Worm (Caenorhabditis elegans) whole organism, young adult: ENCODE data around the gene srz-66.

Source experiments
- B0035.1 ChIP-seq: sonication (generic microtip); optimal IDR thresholded peaks from 2 replicates; lab custom pipeline; 2016; ENCODE audit warnings: missing genetic modification characterization, mild to moderate bottlenecking, missing compliant biosample characterization, missing genotype, missing genetic modification reagents
- B0336.3 ChIP-seq: fragments of 200-800 bp; sonication (Bioruptor generic); IDR thresholded peaks from 2 replicates; pipeline ENCODE4 v1.3.6; 2022; ENCODE audit warnings: missing genetic modification characterization, missing compliant biosample characterization
- C06A6.2 ChIP-seq: fragments of 200-800 bp; sonication (Bioruptor generic); conservative IDR thresholded peaks from 2 replicates; pipeline ENCODE4 v1.3.6; 2022; ENCODE audit warnings: missing genetic modification characterization, missing compliant biosample characterization
- F37B4.10 ChIP-seq: fragments of 200-800 bp; sonication (Bioruptor generic); IDR thresholded peaks from 2 replicates; pipeline ENCODE4 v1.3.6; 2022; ENCODE audit warnings: missing genetic modification characterization, missing compliant biosample characterization
- F57A8.1 ChIP-seq: fragments of 200-800 bp; sonication (Bioruptor generic); optimal IDR thresholded peaks from 2 replicates; lab custom pipeline; 2018; ENCODE audit warnings: mild to moderate bottlenecking, missing genetic modification characterization, moderate library complexity, missing compliant biosample characterization
- Y53F4B.3 ChIP-seq: fragments of 200-800 bp; sonication (Bioruptor generic); IDR thresholded peaks from 2 replicates; pipeline ENCODE4 v1.3.6; 2022; ENCODE audit warnings: missing genetic modification reagents, missing genetic modification characterization, missing compliant biosample characterization
- Y95B8A.8 ChIP-seq: fragments of 200-800 bp; sonication (Bioruptor generic); IDR thresholded peaks from 2 replicates; pipeline ENCODE4 v1.3.6; 2022; ENCODE audit warnings: missing genetic modification reagents, missing genetic modification characterization, missing compliant biosample characterization
- akir-1 ChIP-seq: fragments of 200-800 bp; sonication (Bioruptor generic); optimal IDR thresholded peaks from 2 replicates; lab custom pipeline; 2018; ENCODE audit warnings: mild to moderate bottlenecking, missing genetic modification characterization, moderate library complexity, missing compliant biosample characterization
- aptf-2 ChIP-seq: fragments of 200-800 bp; sonication (Bioruptor generic); conservative IDR thresholded peaks from 2 replicates; pipeline ENCODE4 v1.3.6; 2022; ENCODE audit warnings: missing genetic modification reagents, missing genetic modification characterization, missing compliant biosample characterization
- aptf-3 ChIP-seq: fragments of 200-800 bp; sonication (Bioruptor generic); IDR thresholded peaks from 2 replicates; pipeline ENCODE4 v1.3.6; 2022; ENCODE audit warnings: missing genetic modification characterization, missing compliant biosample characterization
- atf-7 ChIP-seq: sonication (generic microtip); optimal IDR thresholded peaks from 2 replicates; lab custom pipeline; 2017; ENCODE audit warnings: mild to moderate bottlenecking, missing genetic modification characterization, missing compliant biosample characterization
- attf-5 ChIP-seq: fragments of 200-800 bp; sonication (Bioruptor generic); optimal IDR thresholded peaks from 2 replicates; lab custom pipeline; 2018; ENCODE audit warnings: mild to moderate bottlenecking, missing genetic modification characterization, missing compliant biosample characterization
- ceh-40 ChIP-seq: fragments of 200-800 bp; sonication (Bioruptor generic); IDR thresholded peaks from 2 replicates; pipeline ENCODE4 v1.3.6; 2022; ENCODE audit warnings: missing genetic modification characterization, missing compliant biosample characterization
- chd-7 ChIP-seq: sonication (generic microtip); optimal IDR thresholded peaks from 2 replicates; lab custom pipeline; 2016; ENCODE audit warnings: mild to moderate bottlenecking, missing genetic modification characterization, moderate library complexity, missing compliant biosample characterization
- dox-1 ChIP-seq: fragments of 200-800 bp; sonication (Bioruptor generic); IDR thresholded peaks from 2 replicates; pipeline ENCODE4 v1.3.6; 2022; ENCODE audit warnings: missing genetic modification reagents, missing genetic modification characterization, missing compliant biosample characterization
- egl-44 ChIP-seq: fragments of 200-800 bp; sonication (Bioruptor generic); IDR thresholded peaks from 2 replicates; pipeline ENCODE4 v1.3.6; 2022; ENCODE audit warnings: missing genetic modification reagents, missing genetic modification characterization, missing compliant biosample characterization
- him-1 ChIP-seq: sonication (generic microtip); optimal IDR thresholded peaks from 2 replicates; lab custom pipeline; 2016; ENCODE audit warnings: missing genotype, missing genetic modification reagents, missing genetic modification characterization, missing compliant biosample characterization
- hmg-1.2 ChIP-seq: fragments of 200-800 bp; sonication (Bioruptor generic); IDR thresholded peaks from 2 replicates; pipeline ENCODE4 v1.3.6; 2022; ENCODE audit warnings: missing genetic modification reagents, missing genetic modification characterization, missing compliant biosample characterization
- lin-26 ChIP-seq: fragments of 200-800 bp; sonication (Bioruptor generic); IDR thresholded peaks from 2 replicates; pipeline ENCODE4 v1.3.6; 2022; ENCODE audit warnings: missing genetic modification reagents, missing genetic modification characterization, missing compliant biosample characterization
- lin-54 ChIP-seq: fragments of 200-800 bp; sonication (Bioruptor generic); optimal IDR thresholded peaks from 2 replicates; lab custom pipeline; 2018; ENCODE audit warnings: mild to moderate bottlenecking, missing genetic modification characterization, missing compliant biosample characterization
- lsy-27 ChIP-seq: sonication (generic microtip); optimal IDR thresholded peaks from 2 replicates; lab custom pipeline; 2017; ENCODE audit warnings: missing genetic modification characterization, mild to moderate bottlenecking, missing compliant biosample characterization, antibody characterized with exemption, missing genotype, borderline replicate concordance; ENCODE audit not compliant: insufficient read depth
- madf-8 ChIP-seq: fragments of 200-800 bp; sonication (Bioruptor generic); conservative IDR thresholded peaks from 2 replicates; pipeline ENCODE4 v1.3.6; 2022; ENCODE audit warnings: missing genetic modification reagents, missing genetic modification characterization, missing compliant biosample characterization
- mcd-1 ChIP-seq: fragments of 200-800 bp; sonication (Bioruptor generic); IDR thresholded peaks from 2 replicates; pipeline ENCODE4 v1.3.6; 2022; ENCODE audit warnings: missing genetic modification reagents, missing genetic modification characterization, missing compliant biosample characterization
- mxl-1 ChIP-seq: sonication (generic microtip); optimal IDR thresholded peaks from 2 replicates; lab custom pipeline; 2016; ENCODE audit warnings: missing genetic modification characterization, missing compliant biosample characterization
- nfya-1 ChIP-seq: sonication (generic microtip); optimal IDR thresholded peaks from 2 replicates; lab custom pipeline; 2017; ENCODE audit warnings: antibody characterized with exemption, missing compliant biosample characterization, missing genetic modification characterization, borderline replicate concordance; ENCODE audit not compliant: insufficient read depth
- nhr-120 ChIP-seq: fragments of 200-800 bp; sonication (Bioruptor generic); IDR thresholded peaks from 2 replicates; pipeline ENCODE4 v1.3.6; 2022; ENCODE audit warnings: missing genetic modification characterization, missing compliant biosample characterization
- nhr-179 ChIP-seq: sonication (generic microtip); optimal IDR thresholded peaks from 2 replicates; lab custom pipeline; 2016; ENCODE audit warnings: mild to moderate bottlenecking, missing genetic modification characterization, missing compliant biosample characterization
- pbrm-1 ChIP-seq: fragments of 200-800 bp; sonication (Bioruptor generic); IDR thresholded peaks from 2 replicates; pipeline ENCODE4 v1.3.6; 2022; ENCODE audit warnings: missing genetic modification reagents, missing genetic modification characterization, missing compliant biosample characterization
- repo-1 ChIP-seq: sonication (generic microtip); optimal IDR thresholded peaks from 2 replicates; lab custom pipeline; 2017; ENCODE audit warnings: mild to moderate bottlenecking, missing genetic modification characterization, missing compliant biosample characterization
- snpc-1.1 ChIP-seq: sonication (generic microtip); optimal IDR thresholded peaks from 2 replicates; lab custom pipeline; 2017; ENCODE audit warnings: missing genetic modification characterization, mild to moderate bottlenecking, missing compliant biosample characterization, antibody characterized with exemption, moderate library complexity, missing genotype, missing genetic modification reagents; ENCODE audit not compliant: insufficient read depth
- snpc-4 ChIP-seq, 5 experiments: fragments of 150-350 bp in 1 of 5; sonication (generic microtip) in 4 of 5; optimal IDR thresholded peaks; 2 replicates each; lab custom pipeline; 2014 to 2018; ENCODE audit warnings: missing genetic modification characterization in 5 of 5, missing biosample characterization in 3 of 5, antibody characterized with exemption in 2 of 5, mild to moderate bottlenecking in 2 of 5, missing compliant biosample characterization in 2 of 5, missing genotype in 2 of 5, moderate library complexity in 2 of 5, missing genetic modification reagents in 1 of 5
- ztf-18 ChIP-seq: sonication (generic microtip); optimal IDR thresholded peaks from 2 replicates; lab custom pipeline; 2016; ENCODE audit warnings: missing genotype, mild to moderate bottlenecking, missing genetic modification characterization, missing compliant biosample characterization
- ztf-3 ChIP-seq: fragments of 200-800 bp; sonication (Bioruptor generic); optimal IDR thresholded peaks from 2 replicates; lab custom pipeline; 2018; ENCODE audit warnings: mild to moderate bottlenecking, missing genetic modification characterization, missing compliant biosample characterization
- ztf-6 ChIP-seq: fragments of 200-800 bp; sonication (Bioruptor generic); IDR thresholded peaks from 2 replicates; pipeline ENCODE4 v1.3.6; 2022; ENCODE audit warnings: missing genetic modification reagents, missing genetic modification characterization, missing compliant biosample characterization

Gene srz-66

DNA sequence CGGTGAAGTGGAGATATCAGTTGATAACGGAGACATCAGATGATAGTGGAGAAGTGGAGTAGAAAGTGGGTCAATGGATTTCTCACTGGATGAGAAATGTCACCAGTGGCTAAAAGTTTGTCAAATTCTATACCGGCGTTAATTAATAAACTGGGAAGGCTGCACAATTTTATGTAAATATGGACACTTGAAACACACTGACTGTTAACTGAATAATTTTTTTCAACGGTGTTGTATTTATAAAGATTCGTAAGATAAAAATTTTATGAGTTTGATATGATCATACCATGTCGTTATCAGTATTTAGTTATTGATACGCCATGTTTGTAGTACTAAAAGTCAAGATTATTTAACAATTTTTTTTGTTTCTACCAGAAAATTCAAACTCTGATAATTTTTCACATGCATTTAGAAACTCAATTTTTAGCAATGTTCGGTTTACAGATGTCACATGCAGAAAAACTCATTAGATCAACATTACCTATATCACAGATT lies 7.9 kb downstream of the srz-66 start, which contains the start of gene F40D4.12:
F40D4.12 (plus strand) TSS at position 445 of the 495 bp plus-strand sequence.
- TF ChIP-seq nhr-120 (GFP tag; lab: Robert Waterston, UW) (no peak), mxl-1 (tag; lab: Kevin White, UChicago) (no peak), dox-1 (GFP tag; lab: Robert Waterston, UW) (no peak), aptf-3 (GFP tag; lab: Robert Waterston, UW) (no peak)

- TF ChIP-seq ztf-3 (GFP tag; lab: Kevin White, UChicago) (no peak), madf-8 (GFP tag; lab: Robert Waterston, UW) (no peak), snpc-1.1 (tag; lab: Kevin White, UChicago) (no peak), lsy-27 (tag; lab: Kevin White, UChicago) (no peak), attf-5 (GFP tag; lab: Kevin White, UChicago) (no peak), chd-7 (tag; lab: Kevin White, UChicago) (no peak), F57A8.1 (GFP tag; lab: Kevin White, UChicago) (no peak), repo-1 (tag; lab: Kevin White, UChicago) (no peak), aptf-2 (GFP tag; lab: Robert Waterston, UW) (no peak), akir-1 (GFP tag; lab: Kevin White, UChicago) (no peak), lin-26 (GFP tag; lab: Robert Waterston, UW) (no peak), nfya-1 (tag; lab: Kevin White, UChicago) (no peak), atf-7 (no peak), nhr-179 (tag; lab: Kevin White, UChicago) (no peak), F37B4.10 (GFP tag; lab: Robert Waterston, UW) (no peak), Y53F4B.3 (no peak), B0035.1 (tag; lab: Kevin White, UChicago) (no peak)
These were observed 10.2 kb downstream of the srz-66 start, which contains the start of gene F40D4.13 for ce11 chrV:17157154-17157553. Gene F40D4.13 (minus strand): TSS chrV:17157254.

DNA sequence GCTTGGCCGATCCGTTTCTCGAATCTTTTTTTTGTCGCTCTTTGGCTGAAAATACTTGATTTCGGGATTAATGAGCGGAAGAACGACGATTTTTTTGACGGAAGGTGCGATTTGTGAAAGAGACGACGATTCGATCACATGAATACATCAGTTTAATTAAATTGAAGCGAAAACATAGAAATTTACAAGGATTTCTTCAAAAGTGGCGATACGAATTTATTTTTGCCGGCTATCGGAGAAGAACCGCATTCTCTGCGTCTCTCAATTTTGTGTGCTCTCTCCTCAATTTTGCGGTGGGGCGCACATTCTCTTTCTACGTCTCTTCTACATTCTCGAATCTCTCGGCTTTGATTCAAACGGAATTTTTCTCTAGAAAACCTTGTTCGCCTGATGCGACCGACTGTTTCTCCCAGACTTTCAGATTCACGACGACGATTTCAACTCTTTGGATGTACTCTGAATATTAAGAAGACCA lies 11.9 kb downstream of the srz-66 start, which contains the start of gene F40D4.17:
F40D4.17 (minus strand) TSS at position 51 of the 475 bp plus-strand sequence.
- TF ChIP-seq snpc-4 (GFP tag; optimal IDR thresholded peaks at IDR 0.05; lab: Kevin White, UChicago) (no peak), snpc-4 (tag; optimal IDR thresholded peaks at IDR 0.05; lab: Kevin White, UChicago) (peak in 1 of 4 experiments; percentile 45), hmg-1.2 (GFP tag; lab: Robert Waterston, UW) (peak; percentile 96), egl-44 (GFP tag; lab: Robert Waterston, UW) (no peak), ztf-6 (GFP tag; lab: Robert Waterston, UW) (no peak), pbrm-1 (GFP tag; lab: Robert Waterston, UW) (no peak), mcd-1 (GFP tag; lab: Robert Waterston, UW) (no peak), C06A6.2 (GFP tag; lab: Robert Waterston, UW) (no peak), him-1 (no peak), B0336.3 (GFP tag; lab: Robert Waterston, UW) (no peak), ztf-18 (no peak), Y95B8A.8 (GFP tag; lab: Robert Waterston, UW) (no peak), ceh-40 (GFP tag; lab: Robert Waterston, UW) (no peak), F57A8.1 (GFP tag; lab: Kevin White, UChicago) (no peak), lin-54 (GFP tag; lab: Kevin White, UChicago) (no peak)
